Worm (Caenorhabditis elegans): ENCODE data around the gene lin-36.

ce11 chrIII:8027942-8028341, 7.3 kb upstream of the lin-36 start, which contains the start of gene mdt-30:
- TF ChIP-seq elt-1 (tag; optimal IDR thresholded peaks at IDR 0.05; ENCODE audit: borderline replicate concordance, insufficient read depth) (no peak), pha-4 (tag; optimal IDR thresholded peaks at IDR 0.05) (no peak), nhr-28 (tag; optimal IDR thresholded peaks at IDR 0.05) (no peak), mep-1 (tag; optimal IDR thresholded peaks at IDR 0.05) (no peak), elt-3 (tag; optimal IDR thresholded peaks at IDR 0.05) (no peak), drap-1 (GFP tag; optimal IDR thresholded peaks at IDR 0.05) (no peak), unc-39 (tag; optimal IDR thresholded peaks at IDR 0.05) (no peak), nhr-237 (tag; optimal IDR thresholded peaks at IDR 0.05) (no peak), ceh-83 (GFP tag; optimal IDR thresholded peaks at IDR 0.05) (no peak), lsy-2 (tag; optimal IDR thresholded peaks at IDR 0.05) (no peak), nhr-76 (tag; optimal IDR thresholded peaks at IDR 0.05) (no peak), snpc-4 (tag; optimal IDR thresholded peaks at IDR 0.05) (no peak), unc-62 (GFP tag; optimal IDR thresholded peaks at IDR 0.05) (no peak)

Measured in whole organism, mixed stage, embryonic.